ENCODE assay signal across 2 fruit fly cellular contexts in genomic region chr3L:9856430-9857218, dm6.
TF ChIP-seq lines count a peak whose summit lies in the region.

No protein-coding gene starts in this region.

TF ChIP-seq in whole organism, embryonic, 481 proteins besides CTCF, POLR2A, EP300 and RAD21 (continued from another document and continues in another):
- TF ChIP-seq CG15269 (tag; optimal IDR thresholded peaks at IDR 0.05; lab: Kevin White, UChicago): peak; percentile 80
- peak; percentile 85 for TF ChIP-seq HLH3B (GFP tag; IDR thresholded peaks at IDR 0.05; lab: Robert Waterston, UW)
- no peak for TF ChIP-seq yki (optimal IDR thresholded peaks at IDR 0.05; lab: Kevin White, UChicago)
- no peak for TF ChIP-seq CG8944 (GFP tag; optimal IDR thresholded peaks at IDR 0.05; lab: Kevin White, UChicago)
- no peak for TF ChIP-seq CG3995 (GFP tag; optimal IDR thresholded peaks at IDR 0.05; lab: Kevin White, UChicago)
- peak; percentile 79 for TF ChIP-seq CG4730 (GFP tag; IDR thresholded peaks at IDR 0.05; lab: Robert Waterston, UW)
- peak; percentile 39; the same call in 1 of the 3 replicates for TF ChIP-seq CG14050 (GFP tag; IDR thresholded peaks at IDR 0.05; lab: Robert Waterston, UW)
- no peak for TF ChIP-seq z (GFP tag; IDR thresholded peaks at IDR 0.05; lab: Robert Waterston, UW)
- TF ChIP-seq ato (GFP tag; IDR thresholded peaks at IDR 0.05; lab: Robert Waterston, UW; ENCODE audit: partially characterized antibody): no peak
- TF ChIP-seq nau (GFP tag; optimal IDR thresholded peaks at IDR 0.05; lab: Kevin White, UChicago): peak; percentile 6
- no peak for TF ChIP-seq p53 (GFP tag; optimal IDR thresholded peaks at IDR 0.05; lab: Kevin White, UChicago)
- TF ChIP-seq CG14860 (GFP tag; IDR thresholded peaks at IDR 0.05; lab: Robert Waterston, UW; ENCODE audit: partially characterized antibody): no peak
- TF ChIP-seq tgo (GFP tag; IDR thresholded peaks at IDR 0.05; lab: Robert Waterston, UW): peak; percentile 83
- no peak for TF ChIP-seq cg (GFP tag; optimal IDR thresholded peaks at IDR 0.05; lab: Kevin White, UChicago)
- no peak for TF ChIP-seq Atf-2 (GFP tag; optimal IDR thresholded peaks at IDR 0.05; lab: Kevin White, UChicago)
- peak; percentile 82 for TF ChIP-seq gt (GFP tag; IDR thresholded peaks at IDR 0.05; lab: Robert Waterston, UW)
- peak; percentile 72 for TF ChIP-seq CG6813 (GFP tag; optimal IDR thresholded peaks at IDR 0.05; lab: Kevin White, UChicago)
- TF ChIP-seq CG8281 (tag; optimal IDR thresholded peaks at IDR 0.05; lab: Kevin White, UChicago): peak; percentile 51
- peak; percentile 85 for TF ChIP-seq croc (GFP tag; conservative IDR thresholded peaks at IDR 0.05; lab: Robert Waterston, UW)
- TF ChIP-seq gcm2 (GFP tag; optimal IDR thresholded peaks at IDR 0.05; lab: Kevin White, UChicago): no peak
- TF ChIP-seq lilli (GFP tag; optimal IDR thresholded peaks at IDR 0.05; lab: Kevin White, UChicago): peak; percentile 44
- TF ChIP-seq CG6654 (GFP tag; optimal IDR thresholded peaks at IDR 0.05; lab: Kevin White, UChicago): peak; percentile 34
- TF ChIP-seq CG18011 (GFP tag; optimal IDR thresholded peaks at IDR 0.05; lab: Kevin White, UChicago): no peak
- no peak for TF ChIP-seq bowl (GFP tag; IDR thresholded peaks at IDR 0.05; lab: Robert Waterston, UW)
- TF ChIP-seq al (GFP tag; IDR thresholded peaks at IDR 0.05; lab: Robert Waterston, UW): peak; percentile 19; the same call in 1 of the 2 replicates
- peak; percentile 67 for TF ChIP-seq CG10147 (GFP tag; optimal IDR thresholded peaks at IDR 0.05; lab: Kevin White, UChicago)
- TF ChIP-seq CG10565 (GFP tag; optimal IDR thresholded peaks at IDR 0.05; lab: Kevin White, UChicago): no peak
- no peak for TF ChIP-seq Trl (optimal IDR thresholded peaks at IDR 0.05; lab: Kevin White, UChicago)
- TF ChIP-seq Trl (GFP tag; optimal IDR thresholded peaks at IDR 0.05; lab: Kevin White, UChicago): no peak
- no peak for TF ChIP-seq Sin3A (optimal IDR thresholded peaks at IDR 0.05; lab: Kevin White, UChicago)
- no peak for TF ChIP-seq eyg (GFP tag; optimal IDR thresholded peaks at IDR 0.05; lab: Kevin White, UChicago)
- no peak for TF ChIP-seq ash1 (GFP tag; optimal IDR thresholded peaks at IDR 0.05; lab: Kevin White, UChicago)
- TF ChIP-seq Fer3 (tag; optimal IDR thresholded peaks at IDR 0.05; lab: Kevin White, UChicago): peak; percentile 76
- peak; percentile 48 for TF ChIP-seq CrebB (tag; optimal IDR thresholded peaks at IDR 0.05; lab: Kevin White, UChicago)
- peak; percentile 38 for TF ChIP-seq stwl (tag; optimal IDR thresholded peaks at IDR 0.05; lab: Kevin White, UChicago)
- peak; percentile 95 for TF ChIP-seq CG17829 (tag; optimal IDR thresholded peaks at IDR 0.05; lab: Kevin White, UChicago)
- no peak for TF ChIP-seq zen2 (GFP tag; IDR thresholded peaks at IDR 0.05; lab: Robert Waterston, UW; ENCODE audit: partially characterized antibody)
- TF ChIP-seq CG13894 (tag; optimal IDR thresholded peaks at IDR 0.05; lab: Kevin White, UChicago): no peak
- peak; percentile 92 for TF ChIP-seq phol (tag; optimal IDR thresholded peaks at IDR 0.05; lab: Kevin White, UChicago)
- TF ChIP-seq CkIIα-i1 (GFP tag; IDR thresholded peaks at IDR 0.05; lab: Robert Waterston, UW): no peak
- no peak for TF ChIP-seq CG4282 (GFP tag; optimal IDR thresholded peaks at IDR 0.05; lab: Kevin White, UChicago)
- TF ChIP-seq Taf1 (GFP tag; IDR thresholded peaks at IDR 0.05; lab: Robert Waterston, UW): peak; percentile 53; the same call in 1 of the 2 replicates
- TF ChIP-seq Rx (GFP tag; IDR thresholded peaks at IDR 0.05; lab: Robert Waterston, UW): peak; percentile 59
- TF ChIP-seq fd3F (GFP tag; optimal IDR thresholded peaks at IDR 0.05; lab: Kevin White, UChicago): peak; percentile 46
- no peak for TF ChIP-seq Doc2 (GFP tag; IDR thresholded peaks at IDR 0.05; lab: Robert Waterston, UW)
- peak; percentile 45; the same call in 1 of the 2 replicates for TF ChIP-seq CG10321 (GFP tag; IDR thresholded peaks at IDR 0.05; lab: Robert Waterston, UW)
- TF ChIP-seq tup (GFP tag; optimal IDR thresholded peaks at IDR 0.05; lab: Kevin White, UChicago): peak; percentile 12
- TF ChIP-seq CG10431 (GFP tag; optimal IDR thresholded peaks at IDR 0.05; lab: Kevin White, UChicago): peak; percentile 58
- peak; percentile 92 for TF ChIP-seq CG8388 (GFP tag; optimal IDR thresholded peaks at IDR 0.05; lab: Kevin White, UChicago)
- peak; percentile 94 for TF ChIP-seq CG10979 (tag; optimal IDR thresholded peaks at IDR 0.05; lab: Kevin White, UChicago)
- TF ChIP-seq btn (GFP tag; optimal IDR thresholded peaks at IDR 0.05; lab: Kevin White, UChicago): no peak
- TF ChIP-seq CG6765 (GFP tag; optimal IDR thresholded peaks at IDR 0.05; lab: Kevin White, UChicago): no peak
- TF ChIP-seq bsh (GFP tag; optimal IDR thresholded peaks at IDR 0.05; lab: Kevin White, UChicago): peak in 1 of 2 experiments; percentile 95
- TF ChIP-seq Meics (GFP tag; optimal IDR thresholded peaks at IDR 0.05; lab: Kevin White, UChicago): peak; percentile 69
- TF ChIP-seq CG7745 (tag; optimal IDR thresholded peaks at IDR 0.05; lab: Kevin White, UChicago): peak; percentile 30
- TF ChIP-seq psq (GFP tag; optimal IDR thresholded peaks at IDR 0.05; lab: Kevin White, UChicago): peak; percentile 70
- TF ChIP-seq wdn (GFP tag; IDR thresholded peaks at IDR 0.05; lab: Robert Waterston, UW): 0 out of 2 replicates have a peak, but pooled peaks have one; percentile 25
- TF ChIP-seq CG7786 (GFP tag; optimal IDR thresholded peaks at IDR 0.05; lab: Kevin White, UChicago): no peak
- no peak for TF ChIP-seq en (GFP tag; optimal IDR thresholded peaks at IDR 0.05; lab: Kevin White, UChicago)
- no peak for TF ChIP-seq CG34376 (GFP tag; optimal IDR thresholded peaks at IDR 0.05; lab: Kevin White, UChicago)
- no peak for TF ChIP-seq tio (GFP tag; optimal IDR thresholded peaks at IDR 0.05; lab: Kevin White, UChicago)
- TF ChIP-seq Lim3 (GFP tag; IDR thresholded peaks at IDR 0.05; lab: Robert Waterston, UW): 0 out of 2 replicates have a peak, but pooled peaks have one; percentile 42
- TF ChIP-seq emc (GFP tag; optimal IDR thresholded peaks at IDR 0.05; lab: Kevin White, UChicago): no peak
- no peak for TF ChIP-seq ftz-f1 (GFP tag; optimal IDR thresholded peaks at IDR 0.05; lab: Kevin White, UChicago)
- TF ChIP-seq CG15479 (GFP tag; optimal IDR thresholded peaks at IDR 0.05; lab: Kevin White, UChicago): no peak
- TF ChIP-seq CG5180 (GFP tag; optimal IDR thresholded peaks at IDR 0.05; lab: Kevin White, UChicago): no peak
- TF ChIP-seq CG3407 (GFP tag; optimal IDR thresholded peaks at IDR 0.05; lab: Kevin White, UChicago): peak; percentile 82

TF ChIP-seq in whole organism, prepupa, 60 proteins besides CTCF, POLR2A, EP300 and RAD21 (continued from another document):
- TF ChIP-seq pdm3 (GFP tag; optimal IDR thresholded peaks at IDR 0.05; lab: Kevin White, UChicago): no peak
- no peak for TF ChIP-seq CG32006 (GFP tag; optimal IDR thresholded peaks at IDR 0.05; lab: Kevin White, UChicago)
- no peak for TF ChIP-seq CG3919 (GFP tag; optimal IDR thresholded peaks at IDR 0.05; lab: Kevin White, UChicago)
- TF ChIP-seq Sox14 (GFP tag; optimal IDR thresholded peaks at IDR 0.05; lab: Kevin White, UChicago): no peak
- TF ChIP-seq CG7368 (GFP tag; optimal IDR thresholded peaks at IDR 0.05; lab: Kevin White, UChicago): peak; percentile 5
- TF ChIP-seq fd59A (GFP tag; optimal IDR thresholded peaks at IDR 0.05; lab: Kevin White, UChicago): no peak
- no peak for TF ChIP-seq vri (GFP tag; optimal IDR thresholded peaks at IDR 0.05; lab: Kevin White, UChicago)
- peak; percentile 25 for TF ChIP-seq Hr4 (GFP tag; optimal IDR thresholded peaks at IDR 0.05; lab: Kevin White, UChicago)
- TF ChIP-seq CG6792 (GFP tag; optimal IDR thresholded peaks at IDR 0.05; lab: Kevin White, UChicago): no peak
- TF ChIP-seq CG1621 (tag; optimal IDR thresholded peaks at IDR 0.05; lab: Kevin White, UChicago): no peak
- TF ChIP-seq Met (GFP tag; optimal IDR thresholded peaks at IDR 0.05; lab: Kevin White, UChicago): no peak
- no peak; the same call in 1 of the 3 replicates for TF ChIP-seq CG6163 (GFP tag; IDR thresholded peaks at IDR 0.05; lab: Robert Waterston, UW)
- TF ChIP-seq CG8632 (GFP tag; optimal IDR thresholded peaks at IDR 0.05; lab: Kevin White, UChicago): peak; percentile 21
- no peak for TF ChIP-seq CG9139 (GFP tag; optimal IDR thresholded peaks at IDR 0.05; lab: Kevin White, UChicago)
- peak; percentile 59 for TF ChIP-seq Ets96B (tag; optimal IDR thresholded peaks at IDR 0.05; lab: Kevin White, UChicago)
- TF ChIP-seq dac (GFP tag; optimal IDR thresholded peaks at IDR 0.05; lab: Kevin White, UChicago): no peak
- TF ChIP-seq net (GFP tag; optimal IDR thresholded peaks at IDR 0.05; lab: Kevin White, UChicago): no peak
- TF ChIP-seq Eip78C (GFP tag; lab: Kevin White, UChicago): peak; percentile 66
- TF ChIP-seq achi (GFP tag; optimal IDR thresholded peaks at IDR 0.05; lab: Kevin White, UChicago): peak; percentile 39
- peak; percentile 59 for TF ChIP-seq Gug (GFP tag; IDR thresholded peaks at IDR 0.05; lab: Robert Waterston, UW)
- no peak for TF ChIP-seq spab (GFP tag; optimal IDR thresholded peaks at IDR 0.05; lab: Kevin White, UChicago)
- no peak for TF ChIP-seq CG8319 (GFP tag; optimal IDR thresholded peaks at IDR 0.05; lab: Kevin White, UChicago)
- no peak for TF ChIP-seq cyc (GFP tag; optimal IDR thresholded peaks at IDR 0.05; lab: Kevin White, UChicago)
- no peak for TF ChIP-seq Eip93F (GFP tag; optimal IDR thresholded peaks at IDR 0.05; lab: Kevin White, UChicago)
- TF ChIP-seq CG6808 (GFP tag; optimal IDR thresholded peaks at IDR 0.05; lab: Kevin White, UChicago): no peak
- no peak for TF ChIP-seq CG4318 (GFP tag; optimal IDR thresholded peaks at IDR 0.05; lab: Kevin White, UChicago)
- no peak for TF ChIP-seq Sox102F (GFP tag; optimal IDR thresholded peaks at IDR 0.05; lab: Kevin White, UChicago)
- no peak for TF ChIP-seq CG6276 (GFP tag; optimal IDR thresholded peaks at IDR 0.05; lab: Kevin White, UChicago)
- peak; percentile 41 for TF ChIP-seq CG34406 (GFP tag; optimal IDR thresholded peaks at IDR 0.05; lab: Kevin White, UChicago)
- peak; percentile 81 for TF ChIP-seq CG15336 (GFP tag; IDR thresholded peaks at IDR 0.05; lab: Robert Waterston, UW)
- TF ChIP-seq CG3032 (tag; optimal IDR thresholded peaks at IDR 0.05; lab: Kevin White, UChicago): peak; percentile 61
- no peak for TF ChIP-seq topi (GFP tag; optimal IDR thresholded peaks at IDR 0.05; lab: Kevin White, UChicago)
- peak; percentile 64 for TF ChIP-seq CG8119 (GFP tag; IDR thresholded peaks at IDR 0.05; lab: Robert Waterston, UW)
- TF ChIP-seq Hr38 (GFP tag; optimal IDR thresholded peaks at IDR 0.05; lab: Kevin White, UChicago): no peak
- TF ChIP-seq eg (GFP tag; IDR thresholded peaks at IDR 0.05; lab: Robert Waterston, UW): peak; percentile 79; the same call in 2 of the 3 replicates
- no peak for TF ChIP-seq CG11902 (GFP tag; optimal IDR thresholded peaks at IDR 0.05; lab: Kevin White, UChicago)
- TF ChIP-seq CG11762 (GFP tag; optimal IDR thresholded peaks at IDR 0.05; lab: Kevin White, UChicago; ENCODE audit: insufficient read depth): peak; percentile 42
- no peak for TF ChIP-seq Blimp-1 (GFP tag; optimal IDR thresholded peaks at IDR 0.05; lab: Kevin White, UChicago)
- peak in 1 of 2 experiments; percentile 29 for TF ChIP-seq ss (GFP tag; optimal IDR thresholded peaks at IDR 0.05; lab: Kevin White, UChicago)
- TF ChIP-seq lz (GFP tag; optimal IDR thresholded peaks at IDR 0.05; lab: Kevin White, UChicago): no peak
